Worm (Caenorhabditis elegans) whole organism, L2 larva: ENCODE data around the gene tftc-3.

Experiments
- blmp-1 ChIP-seq: sonication (generic microtip); optimal IDR thresholded peaks from 2 replicates; lab custom pipeline; 2017; ENCODE audit warnings: missing genetic modification characterization, mild to moderate bottlenecking, missing compliant biosample characterization, antibody characterized with exemption, moderate library complexity; ENCODE audit not compliant: insufficient read depth
- elt-3 ChIP-seq: sonication (generic microtip); optimal IDR thresholded peaks from 2 replicates; lab custom pipeline; 2017; ENCODE audit warnings: missing biosample characterization, missing genetic modification characterization
- lin-11 ChIP-seq: fragments of 150-350 bp; sonication (generic microtip); optimal IDR thresholded peaks from 2 replicates; lab custom pipeline; 2014; ENCODE audit warnings: missing biosample characterization, missing genetic modification characterization, inconsistent platforms, mixed read lengths
- nhr-237 ChIP-seq: fragments of 150-350 bp; optimal IDR thresholded peaks from 2 replicates; lab custom pipeline; 2014; ENCODE audit warnings: missing biosample characterization, missing genetic modification characterization
- snpc-4 ChIP-seq: fragments of 150-350 bp; optimal IDR thresholded peaks from 2 replicates; lab custom pipeline; 2014; ENCODE audit warnings: missing biosample characterization, missing genetic modification characterization
- unc-55 ChIP-seq: fragments of 150-350 bp; sonication (generic microtip); optimal IDR thresholded peaks from 3 replicates; lab custom pipeline; 2014; ENCODE audit warnings: missing biosample characterization, missing genetic modification reagents, missing genetic modification characterization
- unc-62 ChIP-seq: fragments of 150-350 bp; optimal IDR thresholded peaks from 2 replicates; lab custom pipeline; 2014; ENCODE audit warnings: missing biosample characterization, missing genetic modification reagents, missing genetic modification characterization

DNA sequence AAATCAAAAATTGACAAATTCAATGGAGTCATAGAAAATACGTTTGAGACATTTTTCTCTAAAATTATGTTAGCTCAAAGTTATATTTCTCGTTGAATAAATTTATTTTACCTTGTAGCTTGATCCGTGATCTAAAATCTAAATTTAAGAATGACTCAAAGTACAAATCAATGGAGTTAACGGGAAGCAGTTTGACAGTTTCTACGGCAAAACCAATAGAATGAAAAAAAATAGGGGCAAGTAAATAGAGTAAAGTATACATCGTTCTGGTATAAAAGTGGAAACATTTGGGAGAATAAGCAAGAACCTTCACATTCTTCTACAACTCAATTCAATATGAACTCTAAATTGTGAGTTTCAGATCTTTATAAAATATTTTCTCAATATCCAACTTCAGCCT is 20.8 kb upstream of the tftc-3 start, which contains the start of gene fipr-6:
- TF ChIP-seq blmp-1 (tag; lab: Kevin White, UChicago): no peak
- no peak for TF ChIP-seq snpc-4 (tag; lab: Kevin White, UChicago)
- TF ChIP-seq elt-3 (tag; lab: Kevin White, UChicago): no peak
- TF ChIP-seq nhr-237 (tag; lab: Kevin White, UChicago): no peak
- TF ChIP-seq unc-62 (GFP tag; lab: Kevin White, UChicago): no peak
- no peak for TF ChIP-seq unc-55 (GFP tag; lab: Kevin White, UChicago)
- TF ChIP-seq lin-11 (tag; lab: Kevin White, UChicago): no peak
